Fruit fly (Drosophila melanogaster): ENCODE measurements around the gene PolG1.
A peak's percentile ranks its signal among the peaks of the same experiment; 100 is the strongest.

Gene PolG1

DNA sequence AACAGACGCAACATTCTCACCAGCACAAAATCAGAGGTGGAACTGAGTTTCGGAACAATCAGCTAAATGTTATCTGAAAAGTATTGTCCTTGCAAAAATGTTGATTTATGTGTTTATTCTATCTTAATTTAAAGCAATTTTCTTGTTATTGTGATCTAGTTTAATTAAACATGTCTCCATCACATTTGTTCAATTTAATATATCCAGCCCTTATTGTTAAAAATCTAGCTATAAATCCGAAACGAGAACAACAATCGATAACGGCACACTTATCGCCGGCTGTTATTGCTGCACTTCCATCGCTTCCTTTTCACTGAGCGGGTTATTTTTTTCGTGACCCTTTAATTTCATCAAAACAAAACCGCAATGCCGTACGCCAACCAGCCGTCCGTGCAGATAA lies 5.5 kb upstream of the PolG1 start, which contains the start of the genes GatC, PolG2 and Polr2C (continued):
- no peak for TF ChIP-seq Awh (GFP tag; IDR thresholded peaks at IDR 0.05)
- TF ChIP-seq wor (GFP tag; IDR thresholded peaks at IDR 0.05) = no peak
- TF ChIP-seq chif (GFP tag; optimal IDR thresholded peaks at IDR 0.05) = peak in 1 of 2 experiments; percentile 47
- peak; percentile 43 for TF ChIP-seq CG8944 (GFP tag; optimal IDR thresholded peaks at IDR 0.05)
- no peak for TF ChIP-seq CG11504 (tag; optimal IDR thresholded peaks at IDR 0.05)
- no peak for TF ChIP-seq Fer1 (GFP tag; optimal IDR thresholded peaks at IDR 0.05)
- TF ChIP-seq unc-4 (GFP tag; IDR thresholded peaks at IDR 0.05; ENCODE audit: partially characterized antibody) = peak; percentile 81
- no peak for TF ChIP-seq CG17612 (GFP tag; IDR thresholded peaks at IDR 0.05)
- TF ChIP-seq caup (GFP tag; optimal IDR thresholded peaks at IDR 0.05; ENCODE audit: severe bottlenecking) = no peak
- TF ChIP-seq vvl (GFP tag; IDR thresholded peaks at IDR 0.05) = peak; percentile 70
- TF ChIP-seq Poxn (GFP tag; IDR thresholded peaks at IDR 0.05) = no peak
- TF ChIP-seq bigmax (GFP tag; optimal IDR thresholded peaks at IDR 0.05) = no peak
- peak; percentile 5 for TF ChIP-seq pho (GFP tag; optimal IDR thresholded peaks at IDR 0.05)
- TF ChIP-seq MESR4 (GFP tag; optimal IDR thresholded peaks at IDR 0.05) = peak; percentile 22
- no peak for TF ChIP-seq CG6175 (GFP tag; IDR thresholded peaks at IDR 0.05)
- TF ChIP-seq Hmr (GFP tag; optimal IDR thresholded peaks at IDR 0.05) = no peak
- peak; percentile 42 for TF ChIP-seq CG3995 (GFP tag; optimal IDR thresholded peaks at IDR 0.05)
- TF ChIP-seq CG7556 (GFP tag; optimal IDR thresholded peaks at IDR 0.05) = no peak
- TF ChIP-seq sens-2 (GFP tag; IDR thresholded peaks at IDR 0.05) = no peak
- no peak for TF ChIP-seq CG7372 (GFP tag; IDR thresholded peaks at IDR 0.05)
- no peak for TF ChIP-seq bcd (GFP tag; optimal IDR thresholded peaks at IDR 0.05)
- peak; percentile 67 for TF ChIP-seq Elba2 (GFP tag; optimal IDR thresholded peaks at IDR 0.05)
- no peak; the same call in 3 of the 4 replicates for TF ChIP-seq Gug (GFP tag; IDR thresholded peaks at IDR 0.05)
- TF ChIP-seq Neu2 (GFP tag; optimal IDR thresholded peaks at IDR 0.05; ENCODE audit: borderline replicate concordance) = no peak
- TF ChIP-seq sisA (GFP tag; IDR thresholded peaks at IDR 0.05) = no peak
- no peak for TF ChIP-seq onecut (GFP tag; IDR thresholded peaks at IDR 0.05)
- no peak for TF ChIP-seq Vsx1 (GFP tag; optimal IDR thresholded peaks at IDR 0.05)
- no peak for TF ChIP-seq CG4282 (GFP tag; optimal IDR thresholded peaks at IDR 0.05)
- no peak for TF ChIP-seq Nf-YC (tag; optimal IDR thresholded peaks at IDR 0.05)
- no peak for TF ChIP-seq CG4360 (GFP tag; IDR thresholded peaks at IDR 0.05)
- TF ChIP-seq CG31441 (GFP tag; IDR thresholded peaks at IDR 0.05) = no peak
- TF ChIP-seq CG4617 (GFP tag; optimal IDR thresholded peaks at IDR 0.05; ENCODE audit: borderline replicate concordance) = peak; percentile 94
- 0 out of 2 replicates have a peak, but pooled peaks have one; percentile 25 for TF ChIP-seq Adf1 (GFP tag; IDR thresholded peaks at IDR 0.05)
- no peak for TF ChIP-seq CrebB (tag; optimal IDR thresholded peaks at IDR 0.05)
- TF ChIP-seq Antp (GFP tag; optimal IDR thresholded peaks at IDR 0.05) = no peak
- no peak for TF ChIP-seq HLHmδ (GFP tag; optimal IDR thresholded peaks at IDR 0.05)
- peak; percentile 11 for TF ChIP-seq pnt (GFP tag; optimal IDR thresholded peaks at IDR 0.05)
- TF ChIP-seq ftz-f1 (GFP tag; optimal IDR thresholded peaks at IDR 0.05) = no peak
- peak; percentile 35 for TF ChIP-seq Atf3 (GFP tag; optimal IDR thresholded peaks at IDR 0.05)
- TF ChIP-seq slp2 (GFP tag; optimal IDR thresholded peaks at IDR 0.05) = no peak
- peak; percentile 81 for TF ChIP-seq Sry-β (GFP tag; optimal IDR thresholded peaks at IDR 0.05)
- no peak for TF ChIP-seq ac (GFP tag; optimal IDR thresholded peaks at IDR 0.05)
- peak; percentile 9 for TF ChIP-seq Dip3 (GFP tag; optimal IDR thresholded peaks at IDR 0.05)
- no peak for TF ChIP-seq lov (optimal IDR thresholded peaks at IDR 0.05)
- TF ChIP-seq lov (GFP tag; IDR thresholded peaks at IDR 0.05) = no peak
- peak; percentile 13 for TF ChIP-seq gro (GFP tag; optimal IDR thresholded peaks at IDR 0.05)
- TF ChIP-seq tup (GFP tag; optimal IDR thresholded peaks at IDR 0.05) = no peak
- TF ChIP-seq zfh2 (GFP tag; optimal IDR thresholded peaks at IDR 0.05) = peak; percentile 55
- TF ChIP-seq sr (GFP tag; IDR thresholded peaks at IDR 0.05) = no peak
- no peak for TF ChIP-seq CG12104 (GFP tag; optimal IDR thresholded peaks at IDR 0.05)
- no peak for TF ChIP-seq Meics (GFP tag; optimal IDR thresholded peaks at IDR 0.05)
- no peak for TF ChIP-seq CG8478 (optimal IDR thresholded peaks at IDR 0.05)
- peak; percentile 34 for TF ChIP-seq twi (tag; optimal IDR thresholded peaks at IDR 0.05)

Data from whole organism, embryonic.